Fruit fly (Drosophila melanogaster) whole organism, embryonic: Measurements from ENCODE around the gene Ubc4.

Experiments
- Antp ChIP-seq: fragments of 200-800 bp; sonication (Bioruptor generic); optimal IDR thresholded peaks from 3 replicates; lab custom pipeline; 2016; ENCODE audit warnings: missing biosample characterization, missing genetic modification characterization
- Atf-2 ChIP-seq: fragments of 200-800 bp; sonication (Bioruptor generic); optimal IDR thresholded peaks from 2 replicates; lab custom pipeline; 2016; ENCODE audit warnings: missing biosample characterization, missing genetic modification characterization
- Bdp1 ChIP-seq: fragments of 200-800 bp; sonication (Bioruptor generic); optimal IDR thresholded peaks from 3 replicates; lab custom pipeline; 2016; ENCODE audit warnings: missing biosample characterization, missing genetic modification characterization
- CG11504 ChIP-seq: fragments of 200-800 bp; sonication (Bioruptor generic); optimal IDR thresholded peaks from 3 replicates; lab custom pipeline; 2019; ENCODE audit warnings: missing biosample characterization, mild to moderate bottlenecking, missing genetic modification characterization, moderate library complexity
- CG11696 ChIP-seq: fragments of 200-800 bp; sonication (Bioruptor generic); IDR thresholded peaks from 2 replicates; pipeline ENCODE4 v1.3.6; 2022; ENCODE audit warnings: missing biosample characterization, missing genetic modification characterization
- CG13296 ChIP-seq: fragments of 200-800 bp; sonication (Bioruptor generic); optimal IDR thresholded peaks from 3 replicates; lab custom pipeline; 2018; ENCODE audit warnings: missing biosample characterization, mild to moderate bottlenecking, missing genetic modification characterization
- CG15269 ChIP-seq: fragments of 200-800 bp; sonication (Bioruptor generic); optimal IDR thresholded peaks from 2 replicates; lab custom pipeline; 2018; ENCODE audit warnings: missing biosample characterization, mild to moderate bottlenecking, missing genetic modification characterization, moderate library complexity
- CG1529 ChIP-seq: fragments of 200-800 bp; sonication (Bioruptor generic); optimal IDR thresholded peaks from 3 replicates; lab custom pipeline; 2018; ENCODE audit warnings: missing biosample characterization, missing genetic modification characterization
- CG15601 ChIP-seq: fragments of 200-800 bp; sonication (Bioruptor generic); optimal IDR thresholded peaks from 3 replicates; lab custom pipeline; 2019; ENCODE audit warnings: missing biosample characterization, mild to moderate bottlenecking, missing genetic modification characterization, moderate library complexity
- CG1647 ChIP-seq: fragments of 200-800 bp; sonication (Bioruptor generic); optimal IDR thresholded peaks from 3 replicates; lab custom pipeline; 2016; ENCODE audit warnings: missing biosample characterization, missing genetic modification characterization
- CG17612 ChIP-seq: fragments of 200-800 bp; sonication (Bioruptor generic); IDR thresholded peaks from 2 replicates; pipeline ENCODE4 v1.3.6; 2022; ENCODE audit warnings: missing biosample characterization, missing genetic modification characterization
- CG17912 ChIP-seq: fragments of 200-800 bp; sonication (Bioruptor generic); optimal IDR thresholded peaks from 2 replicates; lab custom pipeline; 2018; ENCODE audit warnings: missing biosample characterization, mild to moderate bottlenecking, missing genetic modification characterization
- CG2202 ChIP-seq: fragments of 200-800 bp; sonication (Bioruptor generic); optimal IDR thresholded peaks from 2 replicates; lab custom pipeline; 2018; ENCODE audit warnings: missing biosample characterization, mild to moderate bottlenecking, missing genetic modification characterization
- CG30020 ChIP-seq: fragments of 200-800 bp; optimal IDR thresholded peaks from 2 replicates; lab custom pipeline; 2019; ENCODE audit warnings: missing biosample characterization, mild to moderate bottlenecking, missing genetic modification characterization, moderate library complexity
- CG3726 ChIP-seq: fragments of 200-800 bp; sonication (Bioruptor generic); IDR thresholded peaks from 3 replicates; pipeline ENCODE4, ENCODE4 v1.3.6; 2022; ENCODE audit warnings: missing biosample characterization, missing genetic modification characterization
- CG4820 ChIP-seq: fragments of 200-800 bp; sonication (Bioruptor generic); optimal IDR thresholded peaks from 3 replicates; lab custom pipeline; 2016; ENCODE audit warnings: missing biosample characterization, missing genetic modification characterization
- CG5180 ChIP-seq: fragments of 200-800 bp; sonication (Bioruptor generic); optimal IDR thresholded peaks from 3 replicates; lab custom pipeline; 2017; ENCODE audit warnings: missing biosample characterization, missing genetic modification characterization, mild to moderate bottlenecking, moderate library complexity, missing genetic modification reagents
- CG7271 ChIP-seq: fragments of 200-800 bp; sonication (Bioruptor generic); optimal IDR thresholded peaks from 2 replicates; lab custom pipeline; 2018; ENCODE audit warnings: missing biosample characterization, mild to moderate bottlenecking, missing genetic modification characterization, moderate library complexity
- CG7786 ChIP-seq: fragments of 200-800 bp; sonication (Bioruptor generic); optimal IDR thresholded peaks from 2 replicates; lab custom pipeline; 2016; ENCODE audit warnings: missing biosample characterization, missing genetic modification characterization
- CTCF ChIP-seq: fragments of 200-800 bp; sonication (Bioruptor generic); optimal IDR thresholded peaks from 2 replicates; lab custom pipeline; 2017; ENCODE audit warnings: missing biosample characterization, mild to moderate bottlenecking, missing genetic modification characterization, moderate library complexity
- CkIIα-i1 ChIP-seq: fragments of 200-800 bp; sonication (Bioruptor generic); IDR thresholded peaks from 2 replicates; pipeline ENCODE4 v1.3.6; 2022; ENCODE audit warnings: missing biosample characterization, missing genetic modification characterization
- Dek ChIP-seq: fragments of 200-800 bp; sonication (Bioruptor generic); optimal IDR thresholded peaks from 3 replicates; lab custom pipeline; 2019; ENCODE audit warnings: missing biosample characterization, mild to moderate bottlenecking, missing genetic modification characterization, moderate library complexity
- HHEX ChIP-seq: fragments of 200-800 bp; sonication (Bioruptor generic); optimal IDR thresholded peaks from 3 replicates; lab custom pipeline; 2017; ENCODE audit warnings: missing biosample characterization, mild to moderate bottlenecking, missing genetic modification characterization, missing genetic modification reagents
- HLH54F ChIP-seq: fragments of 200-800 bp; sonication (Bioruptor generic); optimal IDR thresholded peaks from 3 replicates; lab custom pipeline; 2016; ENCODE audit warnings: missing biosample characterization, missing genetic modification characterization
- HmgD ChIP-seq: fragments of 200-800 bp; sonication (Bioruptor generic); optimal IDR thresholded peaks from 3 replicates; lab custom pipeline; 2016; ENCODE audit warnings: missing biosample characterization, missing genetic modification characterization
- Max ChIP-seq: fragments of 200-800 bp; sonication (Bioruptor generic); optimal IDR thresholded peaks from 2 replicates; lab custom pipeline; 2016; ENCODE audit warnings: missing biosample characterization, mild to moderate bottlenecking, missing genetic modification characterization
- Oaz ChIP-seq: fragments of 200-800 bp; sonication (Bioruptor generic); IDR thresholded peaks from 2 replicates; pipeline ENCODE4 v1.3.6; 2022; ENCODE audit warnings: missing biosample characterization, missing genetic modification characterization
- Ravus ChIP-seq: fragments of 200-800 bp; sonication (Bioruptor generic); IDR thresholded peaks from 2 replicates; pipeline ENCODE4 v1.3.6; 2022; ENCODE audit warnings: missing biosample characterization, missing genetic modification characterization
- Scr ChIP-seq: fragments of 200-800 bp; sonication (Bioruptor generic); IDR thresholded peaks from 2 replicates; pipeline ENCODE4 v1.3.6; 2022; ENCODE audit warnings: missing biosample characterization, missing genetic modification characterization; ENCODE audit not compliant: partially characterized antibody
- Side ChIP-seq: fragments of 200-800 bp; sonication (Bioruptor generic); optimal IDR thresholded peaks from 2 replicates; lab custom pipeline; 2016; ENCODE audit warnings: missing biosample characterization, missing genetic modification characterization
- Sox100B ChIP-seq: fragments of 200-800 bp; sonication (Bioruptor generic); optimal IDR thresholded peaks from 3 replicates; lab custom pipeline; 2018; ENCODE audit warnings: missing biosample characterization, mild to moderate bottlenecking, missing genetic modification characterization
- Stat92E ChIP-seq, 3 experiments: fragments of >200 bp in 2 of 3; fragments of 200-800 bp in 1 of 3; sonication (Bioruptor generic) in 1 of 3; optimal IDR thresholded peaks; 2 replicates each; lab custom pipeline; 2017 to 2019; ENCODE audit warnings: missing biosample characterization in 3 of 3, missing genetic modification characterization in 3 of 3, mild to moderate bottlenecking in 1 of 3, moderate library complexity in 1 of 3
- Trl ChIP-seq, 3 experiments: fragments of >200 bp in 2 of 3; fragments of 200-800 bp in 1 of 3; sonication (Bioruptor generic) in 1 of 3; optimal IDR thresholded peaks; 2 replicates in 1 of 3; 3 replicates in 2 of 3; lab custom pipeline; 2016 to 2017; ENCODE audit warnings: missing biosample characterization in 1 of 3, missing genetic modification characterization in 1 of 3
- Xrp1 ChIP-seq: fragments of 200-800 bp; sonication (Bioruptor generic); IDR thresholded peaks from 2 replicates; pipeline ENCODE4 v1.3.6; 2022; ENCODE audit warnings: missing biosample characterization, missing genetic modification characterization
- aop ChIP-seq: fragments of 200-800 bp; sonication (Bioruptor generic); IDR thresholded peaks from 2 replicates; pipeline ENCODE4 v1.3.6; 2022; ENCODE audit warnings: missing biosample characterization, missing genetic modification characterization
- chif ChIP-seq, 2 experiments: fragments of 200-800 bp; sonication (Bioruptor generic); optimal IDR thresholded peaks; 3 replicates each; lab custom pipeline; 2016; ENCODE audit warnings: missing biosample characterization in 2 of 2, missing genetic modification characterization in 2 of 2
- croc ChIP-seq: fragments of 200-800 bp; sonication (Bioruptor generic); conservative IDR thresholded peaks from 3 replicates; pipeline ENCODE4 v1.3.6; 2022; ENCODE audit warnings: missing biosample characterization, missing genetic modification characterization
- crol ChIP-seq: fragments of 200-800 bp; sonication (Bioruptor generic); IDR thresholded peaks from 2 replicates; pipeline ENCODE4 v1.3.6; 2022; ENCODE audit warnings: missing biosample characterization, missing genetic modification characterization
- en ChIP-seq: fragments of 200-800 bp; sonication (Bioruptor generic); optimal IDR thresholded peaks from 2 replicates; lab custom pipeline; 2016; ENCODE audit warnings: missing biosample characterization, missing genetic modification characterization
- kah ChIP-seq: fragments of 200-800 bp; sonication (Bioruptor generic); optimal IDR thresholded peaks from 2 replicates; lab custom pipeline; 2018; ENCODE audit warnings: missing biosample characterization, mild to moderate bottlenecking, missing genetic modification characterization
- lab ChIP-seq: fragments of 200-800 bp; sonication (Bioruptor generic); optimal IDR thresholded peaks from 3 replicates; lab custom pipeline; 2017; ENCODE audit warnings: missing biosample characterization, missing genetic modification characterization, mild to moderate bottlenecking, moderate library complexity, missing genetic modification reagents
- luna ChIP-seq: fragments of 200-800 bp; sonication (Bioruptor generic); optimal IDR thresholded peaks from 2 replicates; lab custom pipeline; 2016; ENCODE audit warnings: missing biosample characterization, missing genetic modification characterization
- org-1 ChIP-seq: fragments of 200-800 bp; sonication (Bioruptor generic); optimal IDR thresholded peaks from 2 replicates; lab custom pipeline; 2017; ENCODE audit warnings: missing biosample characterization, missing genetic modification characterization
- pum ChIP-seq: fragments of 200-800 bp; sonication (Bioruptor generic); optimal IDR thresholded peaks from 2 replicates; lab custom pipeline; 2016; ENCODE audit warnings: missing biosample characterization, missing genetic modification characterization
- ranshi ChIP-seq: fragments of 200-800 bp; sonication (Bioruptor generic); IDR thresholded peaks from 2 replicates; pipeline ENCODE4 v1.3.6; 2022; ENCODE audit warnings: missing biosample characterization, missing genetic modification characterization
- row ChIP-seq: fragments of 200-800 bp; sonication (Bioruptor generic); IDR thresholded peaks from 3 replicates; pipeline ENCODE4 v1.3.6; 2022; ENCODE audit warnings: missing biosample characterization, missing genetic modification characterization
- sim ChIP-seq: fragments of 200-800 bp; sonication (Bioruptor generic); IDR thresholded peaks from 2 replicates; pipeline ENCODE4 v1.3.6; 2022; ENCODE audit warnings: missing biosample characterization, missing genetic modification characterization
- ssp ChIP-seq: fragments of 200-800 bp; sonication (Bioruptor generic); IDR thresholded peaks from 2 replicates; pipeline ENCODE4 v1.3.6; 2022; ENCODE audit warnings: missing biosample characterization, missing genetic modification characterization
- twi ChIP-seq: fragments of 200-800 bp; optimal IDR thresholded peaks from 2 replicates; lab custom pipeline; 2019; ENCODE audit warnings: missing biosample characterization, mild to moderate bottlenecking, missing genetic modification characterization, moderate library complexity
- vnd ChIP-seq: fragments of 200-800 bp; sonication (Bioruptor generic); IDR thresholded peaks from 3 replicates; pipeline ENCODE4 v1.3.6; 2022; ENCODE audit warnings: missing biosample characterization, missing genetic modification characterization; ENCODE audit not compliant: partially characterized antibody
- wdn ChIP-seq: fragments of 200-800 bp; sonication (Bioruptor generic); IDR thresholded peaks from 2 replicates; pipeline ENCODE4 v1.3.6; 2022; ENCODE audit warnings: missing biosample characterization, missing genetic modification characterization

The Ubc4 gene

DNA sequence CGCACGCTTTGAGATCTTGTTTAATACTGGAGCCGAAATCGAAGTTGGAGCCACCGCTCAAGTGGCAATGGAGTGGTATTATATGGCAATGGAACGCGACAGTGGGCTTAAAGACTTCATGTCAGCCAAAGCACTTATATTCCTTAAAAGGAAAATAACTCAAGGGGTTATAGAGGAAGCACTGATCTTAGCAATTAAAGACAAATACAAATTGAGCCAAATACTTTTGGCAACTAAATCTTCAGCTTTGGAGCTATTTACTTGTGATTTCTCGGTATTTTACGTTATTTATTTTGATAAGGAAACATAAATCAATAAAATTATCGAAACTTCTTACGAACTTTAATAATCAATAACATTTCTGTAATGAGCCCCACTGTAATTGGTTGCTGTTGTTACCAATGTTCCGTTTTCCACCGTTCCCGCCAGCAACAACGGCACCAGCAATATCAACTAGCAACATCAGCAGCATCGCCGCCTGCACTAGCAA lies 46.0 kb downstream of the Ubc4 start (continued):
- peak; percentile 64 for TF ChIP-seq CTCF (GFP tag; lab: Kevin White, UChicago)
- no peak for TF ChIP-seq Trl (optimal IDR thresholded peaks at IDR 0.05; lab: Kevin White, UChicago)
- TF ChIP-seq Trl (GFP tag; optimal IDR thresholded peaks at IDR 0.05; lab: Kevin White, UChicago), result peak; percentile 82
- TF ChIP-seq Atf-2 (GFP tag; lab: Kevin White, UChicago), result peak; percentile 57
- TF ChIP-seq CG15269, result peak; percentile 79
- TF ChIP-seq CG1529, result peak; percentile 76
- peak; percentile 44; the same call in 1 of the 2 replicates for TF ChIP-seq CkIIα-i1 (GFP tag; lab: Robert Waterston, UW)
- 0 out of 2 replicates have a peak, but pooled peaks have one; percentile 5 for TF ChIP-seq aop (GFP tag; lab: Robert Waterston, UW)
- peak; percentile 58 for TF ChIP-seq ssp
- TF ChIP-seq Side (GFP tag; lab: Kevin White, UChicago), result peak; percentile 68
- TF ChIP-seq lab (GFP tag; lab: Kevin White, UChicago), result peak; percentile 93
- peak; percentile 85 for TF ChIP-seq pum (GFP tag; lab: Kevin White, UChicago)
- peak; percentile 92 for TF ChIP-seq CG4820 (GFP tag; lab: Kevin White, UChicago)
- peak; percentile 46 for TF ChIP-seq CG30020 (tag; lab: Kevin White, UChicago)
- peak; percentile 41 for TF ChIP-seq CG7786 (GFP tag; lab: Kevin White, UChicago)
- peak; percentile 87 for TF ChIP-seq Xrp1
- no peak for TF ChIP-seq HmgD (GFP tag; lab: Kevin White, UChicago)
- TF ChIP-seq CG11504, result peak; percentile 100
- peak; percentile 84 for TF ChIP-seq row (GFP tag; lab: Robert Waterston, UW)
- peak; percentile 80 for TF ChIP-seq Antp (GFP tag; lab: Kevin White, UChicago)
- peak; percentile 97 for TF ChIP-seq Sox100B (GFP tag; lab: Kevin White, UChicago)
- TF ChIP-seq HHEX, result peak; percentile 91
- peak; percentile 83 for TF ChIP-seq org-1
- peak; percentile 41 for TF ChIP-seq Ravus (GFP tag; lab: Robert Waterston, UW)
- TF ChIP-seq ranshi (GFP tag; lab: Robert Waterston, UW), result peak; percentile 79
- peak; percentile 93 for TF ChIP-seq Max
- peak; percentile 5 for TF ChIP-seq Bdp1 (GFP tag; lab: Kevin White, UChicago)
- peak; percentile 80 for TF ChIP-seq CG1647 (GFP tag; lab: Kevin White, UChicago)
- TF ChIP-seq sim (GFP tag; lab: Robert Waterston, UW), result peak; percentile 78; the same call in 1 of the 2 replicates
- no peak for TF ChIP-seq vnd (GFP tag; lab: Robert Waterston, UW)
- TF ChIP-seq crol (GFP tag; lab: Robert Waterston, UW), result no peak
- peak; percentile 88 for TF ChIP-seq kah
- no peak for TF ChIP-seq luna (GFP tag; lab: Kevin White, UChicago)
- TF ChIP-seq Dek (tag; lab: Kevin White, UChicago), result peak; percentile 75
- TF ChIP-seq Scr (GFP tag; lab: Robert Waterston, UW), result no peak
- peak; percentile 72 for TF ChIP-seq CG17612
- TF ChIP-seq chif (GFP tag; optimal IDR thresholded peaks at IDR 0.05; lab: Kevin White, UChicago), result peak; percentile 49 to 81
- peak; percentile 58 for TF ChIP-seq twi (tag; lab: Kevin White, UChicago)
- TF ChIP-seq Stat92E (GFP tag; optimal IDR thresholded peaks at IDR 0.05; lab: Kevin White, UChicago), result no peak
- TF ChIP-seq CG11696 (GFP tag; lab: Robert Waterston, UW), result peak; percentile 72
- peak; percentile 76 for TF ChIP-seq en
- peak; percentile 92 for TF ChIP-seq croc (GFP tag; lab: Robert Waterston, UW)
- TF ChIP-seq CG5180 (GFP tag; lab: Kevin White, UChicago), result peak; percentile 87
- peak; percentile 93 for TF ChIP-seq CG13296 (GFP tag; lab: Kevin White, UChicago)
- TF ChIP-seq wdn (GFP tag; lab: Robert Waterston, UW), result peak; percentile 63
- TF ChIP-seq CG7271 (tag; lab: Kevin White, UChicago), result no peak
- peak; percentile 90 for TF ChIP-seq CG3726
- peak; percentile 36 for TF ChIP-seq HLH54F (GFP tag; lab: Kevin White, UChicago)
- TF ChIP-seq CG2202 (tag; lab: Kevin White, UChicago), result peak; percentile 21
- TF ChIP-seq CG17912, result no peak
- peak; percentile 76 for TF ChIP-seq CG15601 (tag; lab: Kevin White, UChicago)
- peak; percentile 75 for TF ChIP-seq Oaz (GFP tag; lab: Robert Waterston, UW)
